Worm (Caenorhabditis elegans) whole organism, L4 larva: ENCODE results near the gene wrk-1.

Experiments
- D1046.2 ChIP-seq: fragments of 200-800 bp; sonication (Bioruptor generic); IDR thresholded peaks from 2 replicates; pipeline ENCODE4 v1.3.6; 2022; ENCODE audit warnings: missing genetic modification characterization, missing compliant biosample characterization
- F37D6.2 ChIP-seq: sonication (generic microtip); optimal IDR thresholded peaks from 2 replicates; lab custom pipeline; 2016; ENCODE audit warnings: mild to moderate bottlenecking, missing genetic modification characterization, missing compliant biosample characterization
- F44E2.7 ChIP-seq: fragments of 200-800 bp; sonication (Bioruptor generic); IDR thresholded peaks from 2 replicates; pipeline ENCODE4 v2.1.2; 2022; ENCODE audit warnings: missing genetic modification characterization, missing compliant biosample characterization
- Y105C5A.15 ChIP-seq: fragments of 200-800 bp; sonication (Bioruptor generic); IDR thresholded peaks from 2 replicates; pipeline ENCODE4 v1.3.6; 2022; ENCODE audit warnings: missing genetic modification characterization, missing compliant biosample characterization
- Y48G9A.11 ChIP-seq: fragments of 200-800 bp; sonication (Bioruptor generic); IDR thresholded peaks from 2 replicates; pipeline ENCODE4 v1.3.6; 2022; ENCODE audit warnings: missing genetic modification reagents, missing genetic modification characterization, missing compliant biosample characterization
- ZK546.5 ChIP-seq, 2 experiments: sonication (generic microtip); optimal IDR thresholded peaks; 2 replicates each; lab custom pipeline; 2017; ENCODE audit warnings: missing biosample characterization in 2 of 2, missing genetic modification characterization in 2 of 2
- aha-1 ChIP-seq: fragments of 150-350 bp; peaks from one replicate; lab custom pipeline; 2014; ENCODE audit warnings: missing biosample characterization, missing genetic modification characterization
- ceh-20 ChIP-seq: fragments of 200-800 bp; sonication (Bioruptor generic); IDR thresholded peaks from 2 replicates; pipeline ENCODE4 v1.3.6; 2022; ENCODE audit warnings: missing genetic modification reagents, missing genetic modification characterization, missing compliant biosample characterization
- ceh-82 ChIP-seq: sonication (generic microtip); optimal IDR thresholded peaks from 2 replicates; lab custom pipeline; 2017; ENCODE audit warnings: missing biosample characterization, missing genetic modification characterization
- ces-1 ChIP-seq: fragments of 150-350 bp; sonication (generic microtip); optimal IDR thresholded peaks from 4 replicates; lab custom pipeline; 2014; ENCODE audit warnings: missing biosample characterization, missing genetic modification reagents, missing genetic modification characterization
- cey-2 ChIP-seq: sonication (generic microtip); optimal IDR thresholded peaks from 3 replicates; lab custom pipeline; 2017; ENCODE audit warnings: missing genetic modification characterization, mild to moderate bottlenecking, missing compliant biosample characterization, antibody characterized with exemption, borderline replicate concordance; ENCODE audit not compliant: insufficient read depth
- daf-19 ChIP-seq: fragments of 200-800 bp; sonication (Bioruptor generic); conservative IDR thresholded peaks from 2 replicates; pipeline ENCODE4 v1.3.6; 2022; ENCODE audit warnings: missing genetic modification characterization, missing compliant biosample characterization
- dmd-8 ChIP-seq: fragments of 200-800 bp; sonication (Bioruptor generic); IDR thresholded peaks from 2 replicates; pipeline ENCODE4 v1.3.6; 2022; ENCODE audit warnings: missing genetic modification characterization, missing compliant biosample characterization
- dmd-9 ChIP-seq: fragments of 200-800 bp; sonication (Bioruptor generic); IDR thresholded peaks from 2 replicates; pipeline ENCODE4 v1.3.6; 2022; ENCODE audit warnings: missing genetic modification reagents, missing genetic modification characterization, missing compliant biosample characterization
- dpl-1 ChIP-seq: fragments of 150-350 bp; optimal IDR thresholded peaks from 2 replicates; lab custom pipeline; 2014; ENCODE audit warnings: missing biosample characterization, missing genetic modification reagents, missing genetic modification characterization
- duxl-1 ChIP-seq: sonication (generic microtip); optimal IDR thresholded peaks from 2 replicates; lab custom pipeline; 2016; ENCODE audit warnings: mild to moderate bottlenecking, missing genetic modification characterization, moderate library complexity, missing compliant biosample characterization; ENCODE audit not compliant: poor library complexity
- egl-27 ChIP-seq: sonication (generic microtip); optimal IDR thresholded peaks from 3 replicates; lab custom pipeline; 2017; ENCODE audit warnings: missing biosample characterization, missing genetic modification reagents, missing genetic modification characterization
- egl-43 ChIP-seq: fragments of 200-800 bp; sonication (Bioruptor generic); IDR thresholded peaks from 2 replicates; pipeline ENCODE4 v1.3.6; 2022; ENCODE audit warnings: missing genetic modification reagents, missing genetic modification characterization, missing compliant biosample characterization
- fkh-10 ChIP-seq: fragments of 150-350 bp; optimal IDR thresholded peaks from 2 replicates; lab custom pipeline; 2014; ENCODE audit warnings: missing biosample characterization, missing genetic modification reagents, missing genetic modification characterization
- fos-1 ChIP-seq: fragments of 150-350 bp; optimal IDR thresholded peaks from 2 replicates; lab custom pipeline; 2014; ENCODE audit warnings: missing biosample characterization, missing genetic modification characterization
- gei-8 ChIP-seq: fragments of 200-800 bp; sonication (Bioruptor generic); optimal IDR thresholded peaks from 2 replicates; lab custom pipeline; 2018; ENCODE audit warnings: mild to moderate bottlenecking, missing genetic modification characterization, missing compliant biosample characterization
- hif-1 ChIP-seq, 2 experiments: sonication (generic microtip); optimal IDR thresholded peaks; 2 replicates each; lab custom pipeline; 2016 to 2017; ENCODE audit warnings: missing compliant biosample characterization in 2 of 2, missing genetic modification characterization in 2 of 2, missing genetic modification reagents in 2 of 2, missing genotype in 2 of 2, mild to moderate bottlenecking in 1 of 2
- hlh-11 ChIP-seq: fragments of 200-800 bp; sonication (Bioruptor generic); optimal IDR thresholded peaks from 2 replicates; lab custom pipeline; 2018; ENCODE audit warnings: mild to moderate bottlenecking, missing genetic modification characterization, missing compliant biosample characterization
- hlh-30 ChIP-seq: sonication (generic microtip); optimal IDR thresholded peaks from 2 replicates; lab custom pipeline; 2017; ENCODE audit warnings: antibody characterized with exemption, mild to moderate bottlenecking, missing genetic modification characterization, missing compliant biosample characterization; ENCODE audit not compliant: insufficient read depth
- jun-1 ChIP-seq: fragments of 150-350 bp; optimal IDR thresholded peaks from 2 replicates; lab custom pipeline; 2014; ENCODE audit warnings: missing biosample characterization, missing genetic modification reagents, missing genetic modification characterization
- lim-7 ChIP-seq: fragments of 200-800 bp; sonication (Bioruptor generic); IDR thresholded peaks from 2 replicates; pipeline ENCODE4 v1.3.6; 2022; ENCODE audit warnings: missing genetic modification characterization, missing compliant biosample characterization
- lin-15B ChIP-seq: fragments of 150-350 bp; sonication (generic microtip); optimal IDR thresholded peaks from 3 replicates; lab custom pipeline; 2014; ENCODE audit warnings: missing biosample characterization, missing genetic modification characterization
- madf-5 ChIP-seq, 2 experiments: fragments of 200-800 bp; sonication (Bioruptor generic); IDR thresholded peaks; 2 replicates each; pipeline ENCODE4 v1.3.6; 2022; ENCODE audit warnings: missing compliant biosample characterization in 2 of 2, missing genetic modification characterization in 2 of 2
- madf-9 ChIP-seq: fragments of 200-800 bp; sonication (Bioruptor generic); conservative IDR thresholded peaks from 2 replicates; pipeline ENCODE4 v1.3.6; 2022; ENCODE audit warnings: missing genetic modification reagents, missing genetic modification characterization, missing compliant biosample characterization
- mdl-1 ChIP-seq, 2 experiments: fragments of 150-350 bp in 1 of 2; sonication (generic microtip) in 1 of 2; optimal IDR thresholded peaks; 2 replicates each; lab custom pipeline; 2014 to 2017; ENCODE audit warnings: missing biosample characterization in 2 of 2, missing genetic modification characterization in 2 of 2
- mdt-29 ChIP-seq: fragments of 200-800 bp; sonication (Bioruptor generic); IDR thresholded peaks from 2 replicates; pipeline ENCODE4 v1.3.6; 2022; ENCODE audit warnings: missing genetic modification reagents, missing genetic modification characterization, missing compliant biosample characterization
- mxl-2 ChIP-seq: fragments of 200-800 bp; sonication (Bioruptor generic); conservative IDR thresholded peaks from 2 replicates; pipeline ENCODE4 v1.3.6; 2022; ENCODE audit warnings: missing genetic modification reagents, missing genetic modification characterization, missing compliant biosample characterization
- mxl-3 ChIP-seq: fragments of 200-800 bp; sonication (Bioruptor generic); optimal IDR thresholded peaks from 2 replicates; lab custom pipeline; 2018; ENCODE audit warnings: mild to moderate bottlenecking, missing genetic modification characterization, missing compliant biosample characterization
- nhr-237 ChIP-seq: sonication (generic microtip); optimal IDR thresholded peaks from 2 replicates; lab custom pipeline; 2017; ENCODE audit warnings: missing biosample characterization, missing genetic modification characterization
- nhr-41 ChIP-seq: fragments of 200-800 bp; sonication (Bioruptor generic); IDR thresholded peaks from 2 replicates; pipeline ENCODE4 v1.3.6; 2022; ENCODE audit warnings: missing genetic modification reagents, missing genetic modification characterization, missing compliant biosample characterization
- nhr-48 ChIP-seq: sonication (generic microtip); optimal IDR thresholded peaks from 2 replicates; lab custom pipeline; 2016; ENCODE audit warnings: mild to moderate bottlenecking, missing genetic modification characterization, missing compliant biosample characterization
- nhr-77 ChIP-seq: fragments of 150-350 bp; optimal IDR thresholded peaks from 2 replicates; lab custom pipeline; 2014; ENCODE audit warnings: missing biosample characterization, missing genetic modification characterization
- php-3 ChIP-seq: fragments of 200-800 bp; sonication (Bioruptor generic); IDR thresholded peaks from 2 replicates; pipeline ENCODE4 v1.3.6; 2022; ENCODE audit warnings: missing genetic modification reagents, missing genetic modification characterization, missing compliant biosample characterization
- rbr-2 ChIP-seq: sonication (generic microtip); optimal IDR thresholded peaks from 2 replicates; lab custom pipeline; 2016; ENCODE audit warnings: missing genotype, missing genetic modification characterization, missing compliant biosample characterization
- sdz-12 ChIP-seq: fragments of 200-800 bp; sonication (Bioruptor generic); optimal IDR thresholded peaks from 2 replicates; lab custom pipeline; 2018; ENCODE audit warnings: mild to moderate bottlenecking, missing genetic modification characterization, missing compliant biosample characterization
- set-16 ChIP-seq: fragments of 200-800 bp; sonication (Bioruptor generic); IDR thresholded peaks from 2 replicates; pipeline ENCODE4 v1.3.6; 2022; ENCODE audit warnings: missing genetic modification reagents, missing genetic modification characterization, missing compliant biosample characterization
- skn-1 ChIP-seq: fragments of 150-350 bp; optimal IDR thresholded peaks from 2 replicates; lab custom pipeline; 2014; ENCODE audit warnings: missing biosample characterization, missing genetic modification characterization
- snpc-1.2 ChIP-seq: fragments of 200-800 bp; sonication (Bioruptor generic); IDR thresholded peaks from 2 replicates; pipeline ENCODE4 v1.3.6; 2022; ENCODE audit warnings: missing genetic modification reagents, missing genetic modification characterization, missing compliant biosample characterization
- snpc-4 ChIP-seq: fragments of 150-350 bp; optimal IDR thresholded peaks from 2 replicates; lab custom pipeline; 2014; ENCODE audit warnings: missing biosample characterization, missing genetic modification characterization
- spr-1 ChIP-seq: sonication (generic microtip); optimal IDR thresholded peaks from 2 replicates; lab custom pipeline; 2016; ENCODE audit warnings: mild to moderate bottlenecking, missing genetic modification characterization, missing compliant biosample characterization
- tag-97 ChIP-seq: fragments of 200-800 bp; sonication (Bioruptor generic); IDR thresholded peaks from 2 replicates; pipeline ENCODE4 v1.3.6; 2022; ENCODE audit warnings: missing genetic modification characterization, missing compliant biosample characterization
- tra-1 ChIP-seq: fragments of 200-800 bp; sonication (Bioruptor generic); IDR thresholded peaks from 2 replicates; pipeline ENCODE4 v1.3.6; 2022; ENCODE audit warnings: missing genetic modification reagents, missing genetic modification characterization, missing compliant biosample characterization
- zfp-2 ChIP-seq: sonication (generic microtip); optimal IDR thresholded peaks from 2 replicates; lab custom pipeline; 2016; ENCODE audit warnings: mild to moderate bottlenecking, missing genetic modification characterization, missing compliant biosample characterization
- zip-11 ChIP-seq: fragments of 200-800 bp; sonication (Bioruptor generic); IDR thresholded peaks from 2 replicates; pipeline ENCODE4 v1.3.6; 2022; ENCODE audit warnings: missing genetic modification characterization, missing compliant biosample characterization
- zip-2 ChIP-seq: fragments of 150-350 bp; optimal IDR thresholded peaks from 2 replicates; lab custom pipeline; 2014; ENCODE audit warnings: missing biosample characterization, missing genetic modification characterization
- ztf-11 ChIP-seq: fragments of 150-350 bp; optimal IDR thresholded peaks from 2 replicates; lab custom pipeline; 2014; ENCODE audit warnings: missing biosample characterization, missing genetic modification characterization
- ztf-7 ChIP-seq: fragments of 150-350 bp; optimal IDR thresholded peaks from 2 replicates; lab custom pipeline; 2014; ENCODE audit warnings: missing biosample characterization, missing genetic modification characterization

wrk-1 gene

ce11 chrX:8368210-8368609 lies 24.2 kb downstream of the wrk-1 start (continued):
- no peak for TF ChIP-seq nhr-41 (GFP tag; lab: Robert Waterston, UW)
- TF ChIP-seq tra-1: no peak; the same call in 1 of the 2 replicates
- no peak for TF ChIP-seq zfp-2 (tag; lab: Kevin White, UChicago)
- no peak for TF ChIP-seq fos-1 (tag; lab: Kevin White, UChicago)
- no peak for TF ChIP-seq set-16 (GFP tag; lab: Robert Waterston, UW)
- no peak for TF ChIP-seq dmd-8
- TF ChIP-seq snpc-4 (tag; lab: Kevin White, UChicago): no peak
- TF ChIP-seq Y48G9A.11 (GFP tag; lab: Robert Waterston, UW): no peak
- TF ChIP-seq ZK546.5 (tag; optimal IDR thresholded peaks at IDR 0.05; lab: Kevin White, UChicago): no peak
- no peak for TF ChIP-seq tag-97
- TF ChIP-seq ztf-11 (tag; lab: Kevin White, UChicago): no peak
- peak; percentile 99 for TF ChIP-seq aha-1 (tag; lab: Kevin White, UChicago)
- peak; percentile 33 for TF ChIP-seq nhr-48 (tag; lab: Kevin White, UChicago)
- no peak for TF ChIP-seq mdt-29 (GFP tag; lab: Robert Waterston, UW)
- TF ChIP-seq fkh-10 (GFP tag; lab: Kevin White, UChicago): peak; percentile 28
- TF ChIP-seq F37D6.2 (tag; lab: Kevin White, UChicago): peak; percentile 73
- TF ChIP-seq ztf-7 (tag; lab: Kevin White, UChicago): peak; percentile 26
- no peak for TF ChIP-seq madf-9 (GFP tag; lab: Robert Waterston, UW)
- no peak for TF ChIP-seq madf-5 (GFP tag; IDR thresholded peaks at IDR 0.05; lab: Robert Waterston, UW)
- no peak for TF ChIP-seq nhr-237 (tag; lab: Kevin White, UChicago)
- TF ChIP-seq jun-1 (tag; lab: Kevin White, UChicago): no peak
- TF ChIP-seq Y105C5A.15: no peak
- TF ChIP-seq lim-7 (GFP tag; lab: Robert Waterston, UW): no peak
- no peak for TF ChIP-seq D1046.2 (GFP tag; lab: Robert Waterston, UW)
- no peak for TF ChIP-seq ces-1
- TF ChIP-seq duxl-1 (tag; lab: Kevin White, UChicago): no peak
- TF ChIP-seq rbr-2 (tag; lab: Kevin White, UChicago): peak; percentile 81
- TF ChIP-seq dmd-9 (GFP tag; lab: Robert Waterston, UW): no peak
- peak; percentile 32 for TF ChIP-seq spr-1 (tag; lab: Kevin White, UChicago)
- peak; percentile 89 for TF ChIP-seq hlh-11 (tag; lab: Kevin White, UChicago)
- peak; percentile 58; the same call in 1 of the 2 replicates for TF ChIP-seq ceh-20
- no peak for TF ChIP-seq sdz-12 (GFP tag; lab: Kevin White, UChicago)
- peak in 1 of 2 experiments; percentile 57 for TF ChIP-seq mdl-1 (tag; optimal IDR thresholded peaks at IDR 0.05; lab: Kevin White, UChicago)
- TF ChIP-seq mxl-3 (GFP tag; lab: Kevin White, UChicago): peak; percentile 53
- TF ChIP-seq mxl-2: no peak
- TF ChIP-seq dpl-1 (GFP tag; lab: Kevin White, UChicago): peak; percentile 59
- TF ChIP-seq hif-1 (tag; optimal IDR thresholded peaks at IDR 0.05; lab: Kevin White, UChicago): no peak
- TF ChIP-seq skn-1 (tag; lab: Kevin White, UChicago): no peak
- TF ChIP-seq daf-19 (GFP tag; lab: Robert Waterston, UW): no peak
- no peak for TF ChIP-seq egl-43 (GFP tag; lab: Robert Waterston, UW)
- TF ChIP-seq hlh-30 (tag; lab: Kevin White, UChicago): peak; percentile 87
- TF ChIP-seq F44E2.7 (GFP tag; lab: Robert Waterston, UW): no peak
- TF ChIP-seq php-3 (GFP tag; lab: Robert Waterston, UW): 0 out of 2 replicates have a peak, but pooled peaks have one; percentile 41
- TF ChIP-seq zip-11: no peak
- no peak for TF ChIP-seq zip-2 (tag; lab: Kevin White, UChicago)
- TF ChIP-seq cey-2: no peak
- TF ChIP-seq ceh-82 (tag; lab: Kevin White, UChicago): no peak
- TF ChIP-seq nhr-77 (tag; lab: Kevin White, UChicago): peak; percentile 73
- TF ChIP-seq snpc-1.2: no peak
- TF ChIP-seq lin-15B (tag; lab: Kevin White, UChicago): no peak
- TF ChIP-seq gei-8 (GFP tag; lab: Kevin White, UChicago): no peak
- no peak for TF ChIP-seq egl-27 (tag; lab: Kevin White, UChicago)
